Worm (Caenorhabditis elegans) whole organism, L4 larva: ENCODE results near the gene mmcm-1.

Source experiments
- dpl-1 ChIP-seq: fragments of 150-350 bp; optimal IDR thresholded peaks from 2 replicates; lab custom pipeline; 2014; ENCODE audit warnings: missing biosample characterization, missing genetic modification reagents, missing genetic modification characterization
- fos-1 ChIP-seq: fragments of 150-350 bp; optimal IDR thresholded peaks from 2 replicates; lab custom pipeline; 2014; ENCODE audit warnings: missing biosample characterization, missing genetic modification characterization
- jun-1 ChIP-seq: fragments of 150-350 bp; optimal IDR thresholded peaks from 2 replicates; lab custom pipeline; 2014; ENCODE audit warnings: missing biosample characterization, missing genetic modification reagents, missing genetic modification characterization
- lir-3 ChIP-seq: sonication (generic microtip); optimal IDR thresholded peaks from 2 replicates; lab custom pipeline; 2016; ENCODE audit warnings: mild to moderate bottlenecking, missing genetic modification characterization, missing compliant biosample characterization
- nhr-10 ChIP-seq: fragments of 150-350 bp; optimal IDR thresholded peaks from 2 replicates; lab custom pipeline; 2014; ENCODE audit warnings: missing biosample characterization, missing genetic modification characterization
- nhr-42 ChIP-seq: fragments of 200-800 bp; sonication (Bioruptor generic); IDR thresholded peaks from 2 replicates; pipeline ENCODE4 v1.3.6; 2022; ENCODE audit warnings: missing genetic modification characterization, missing compliant biosample characterization
- snpc-1.2 ChIP-seq: fragments of 200-800 bp; sonication (Bioruptor generic); IDR thresholded peaks from 2 replicates; pipeline ENCODE4 v1.3.6; 2022; ENCODE audit warnings: missing genetic modification reagents, missing genetic modification characterization, missing compliant biosample characterization
- unc-130 ChIP-seq: sonication (generic microtip); optimal IDR thresholded peaks from 2 replicates; lab custom pipeline; 2016; ENCODE audit warnings: missing genetic modification reagents, missing genetic modification characterization, missing compliant biosample characterization
- unc-39 ChIP-seq: sonication (generic microtip); optimal IDR thresholded peaks from 2 replicates; lab custom pipeline; 2017; ENCODE audit warnings: missing biosample characterization, missing genetic modification characterization
- unc-62 ChIP-seq, 3 experiments: fragments of 150-350 bp in 1 of 3; sonication (generic microtip); optimal IDR thresholded peaks in 2 of 3; peaks in 1 of 3; 1 replicate in 1 of 3; 2 replicates in 2 of 3; lab custom pipeline; 2014 to 2017; ENCODE audit warnings: missing biosample characterization in 3 of 3, missing genetic modification characterization in 3 of 3, missing genetic modification reagents in 3 of 3, missing genotype in 1 of 3

- TF ChIP-seq lir-3 (tag; lab: Kevin White, UChicago) (no peak), unc-62 (GFP tag; optimal IDR thresholded peaks at IDR 0.05 in 1 of 2; lab: Kevin White, UChicago) (no peak), unc-62 (tag; optimal IDR thresholded peaks at IDR 0.05; lab: Kevin White, UChicago) (no peak), dpl-1 (GFP tag; lab: Kevin White, UChicago) (no peak), nhr-42 (GFP tag; lab: Robert Waterston, UW) (no peak), fos-1 (no peak), snpc-1.2 (GFP tag; lab: Robert Waterston, UW) (no peak), nhr-10 (tag; lab: Kevin White, UChicago) (no peak), unc-130 (GFP tag; lab: Kevin White, UChicago) (no peak), unc-39 (tag; lab: Kevin White, UChicago) (no peak), jun-1 (tag; lab: Kevin White, UChicago) (no peak)
Observed at ce11 chrIII:3898354-3898753, 9.1 kb downstream of the mmcm-1 start.
